Fruit fly (Drosophila melanogaster) whole organism, prepupa: ENCODE results near the gene CG3347.

Source experiments
- Blimp-1 ChIP-seq: fragments of 200-800 bp; sonication (Bioruptor generic); optimal IDR thresholded peaks from 3 replicates; lab custom pipeline; 2017; ENCODE audit warnings: missing biosample characterization, missing genetic modification characterization, mild to moderate bottlenecking, moderate library complexity, missing genetic modification reagents
- CG10631 ChIP-seq: fragments of 200-800 bp; sonication (Bioruptor generic); optimal IDR thresholded peaks from 2 replicates; lab custom pipeline; 2016; ENCODE audit warnings: missing biosample characterization, missing genetic modification characterization
- CG10669 ChIP-seq: fragments of 200-800 bp; sonication (Bioruptor generic); optimal IDR thresholded peaks from 3 replicates; lab custom pipeline; 2018; ENCODE audit warnings: missing biosample characterization, mild to moderate bottlenecking, missing genetic modification characterization, moderate library complexity
- CG11294 ChIP-seq: fragments of 200-800 bp; sonication (Bioruptor generic); IDR thresholded peaks from 2 replicates; pipeline ENCODE4 v1.3.6; 2022; ENCODE audit warnings: missing biosample characterization, missing genetic modification characterization
- CG11762 ChIP-seq: fragments of 200-800 bp; sonication (Bioruptor generic); optimal IDR thresholded peaks from 3 replicates; lab custom pipeline; 2016; ENCODE audit warnings: missing biosample characterization, missing genetic modification characterization; ENCODE audit not compliant: insufficient read depth
- CG11902 ChIP-seq: fragments of 200-800 bp; sonication (Bioruptor generic); optimal IDR thresholded peaks from 3 replicates; lab custom pipeline; 2016; ENCODE audit warnings: missing biosample characterization, missing genetic modification characterization
- CG15336 ChIP-seq: fragments of 200-800 bp; sonication (Bioruptor generic); IDR thresholded peaks from 2 replicates; pipeline ENCODE4 v1.3.6; 2022; ENCODE audit warnings: missing biosample characterization, missing genetic modification characterization
- CG16779 ChIP-seq: fragments of 200-800 bp; sonication (Bioruptor generic); optimal IDR thresholded peaks from 3 replicates; lab custom pipeline; 2017; ENCODE audit warnings: missing biosample characterization, mild to moderate bottlenecking, missing genetic modification characterization
- CG3032 ChIP-seq: fragments of 200-800 bp; optimal IDR thresholded peaks from 2 replicates; lab custom pipeline; 2019; ENCODE audit warnings: missing biosample characterization, mild to moderate bottlenecking, missing genetic modification characterization, moderate library complexity
- CG32006 ChIP-seq: fragments of 200-800 bp; sonication (Bioruptor generic); optimal IDR thresholded peaks from 3 replicates; lab custom pipeline; 2017; ENCODE audit warnings: missing biosample characterization, mild to moderate bottlenecking, missing genetic modification characterization
- CG34406 ChIP-seq: fragments of 200-800 bp; sonication (Bioruptor generic); optimal IDR thresholded peaks from 3 replicates; lab custom pipeline; 2016; ENCODE audit warnings: missing biosample characterization, missing genetic modification characterization
- CG4318 ChIP-seq: fragments of 200-800 bp; sonication (Bioruptor generic); optimal IDR thresholded peaks from 3 replicates; lab custom pipeline; 2017; ENCODE audit warnings: missing biosample characterization, mild to moderate bottlenecking, missing genetic modification characterization
- CG6163 ChIP-seq: fragments of 200-800 bp; sonication (Bioruptor generic); IDR thresholded peaks from 3 replicates; pipeline ENCODE4 v1.3.6; 2022; ENCODE audit warnings: missing biosample characterization, missing genetic modification characterization
- CG6276 ChIP-seq: fragments of 200-800 bp; sonication (Bioruptor generic); optimal IDR thresholded peaks from 2 replicates; lab custom pipeline; 2017; ENCODE audit warnings: missing biosample characterization, mild to moderate bottlenecking, missing genetic modification characterization
- CG6792 ChIP-seq: fragments of 200-800 bp; sonication (Bioruptor generic); optimal IDR thresholded peaks from 3 replicates; lab custom pipeline; 2016; ENCODE audit warnings: missing biosample characterization, missing genetic modification characterization
- CG6808 ChIP-seq: fragments of 200-800 bp; sonication (Bioruptor generic); optimal IDR thresholded peaks from 3 replicates; lab custom pipeline; 2017; ENCODE audit warnings: missing biosample characterization, missing genetic modification characterization, mild to moderate bottlenecking, moderate library complexity, missing genetic modification reagents
- CG6854 ChIP-seq: fragments of 200-800 bp; sonication (Bioruptor generic); optimal IDR thresholded peaks from 2 replicates; lab custom pipeline; 2017; ENCODE audit warnings: missing biosample characterization, mild to moderate bottlenecking, missing genetic modification characterization
- CG7368 ChIP-seq: fragments of 200-800 bp; sonication (Bioruptor generic); optimal IDR thresholded peaks from 3 replicates; lab custom pipeline; 2016; ENCODE audit warnings: missing biosample characterization, missing genetic modification characterization
- CG8119 ChIP-seq: fragments of 200-800 bp; sonication (Bioruptor generic); IDR thresholded peaks from 3 replicates; pipeline ENCODE4 v1.3.6; 2022; ENCODE audit warnings: missing biosample characterization, missing genetic modification characterization
- CG8319 ChIP-seq: fragments of 200-800 bp; sonication (Bioruptor generic); optimal IDR thresholded peaks from 3 replicates; lab custom pipeline; 2016; ENCODE audit warnings: missing biosample characterization, missing genetic modification characterization
- CG9139 ChIP-seq: fragments of 200-800 bp; sonication (Bioruptor generic); optimal IDR thresholded peaks from 3 replicates; lab custom pipeline; 2017; ENCODE audit warnings: missing biosample characterization, mild to moderate bottlenecking, missing genetic modification characterization
- Eip75B ChIP-seq: fragments of 200-800 bp; sonication (Bioruptor generic); optimal IDR thresholded peaks from 3 replicates; lab custom pipeline; 2016; ENCODE audit warnings: missing biosample characterization, missing genetic modification characterization
- Eip93F ChIP-seq: fragments of 200-800 bp; sonication (Bioruptor generic); optimal IDR thresholded peaks from 2 replicates; lab custom pipeline; 2016; ENCODE audit warnings: missing biosample characterization, mild to moderate bottlenecking, missing genetic modification characterization
- Ets21C ChIP-seq: fragments of 200-800 bp; sonication (Bioruptor generic); optimal IDR thresholded peaks from 3 replicates; lab custom pipeline; 2016; ENCODE audit warnings: missing biosample characterization, missing genetic modification characterization
- Ets96B ChIP-seq: fragments of 200-800 bp; optimal IDR thresholded peaks from 2 replicates; lab custom pipeline; 2019; ENCODE audit warnings: missing biosample characterization, mild to moderate bottlenecking, missing genetic modification characterization, moderate library complexity
- Gug ChIP-seq: fragments of 200-800 bp; sonication (Bioruptor generic); IDR thresholded peaks from 2 replicates; pipeline ENCODE4 v1.3.6; 2022; ENCODE audit warnings: missing biosample characterization, missing genetic modification characterization
- Hr39 ChIP-seq: fragments of 200-800 bp; sonication (Bioruptor generic); optimal IDR thresholded peaks from 2 replicates; lab custom pipeline; 2016; ENCODE audit warnings: missing biosample characterization, missing genetic modification characterization
- Hr4 ChIP-seq: fragments of 200-800 bp; sonication (Bioruptor generic); optimal IDR thresholded peaks from 3 replicates; lab custom pipeline; 2016; ENCODE audit warnings: missing biosample characterization, missing genetic modification characterization
- Lpt ChIP-seq: fragments of 200-800 bp; sonication (Bioruptor generic); optimal IDR thresholded peaks from 3 replicates; lab custom pipeline; 2016; ENCODE audit warnings: missing biosample characterization, missing genetic modification characterization
- Met ChIP-seq: fragments of 200-800 bp; sonication (Bioruptor generic); optimal IDR thresholded peaks from 3 replicates; lab custom pipeline; 2016; ENCODE audit warnings: missing biosample characterization, missing genetic modification characterization
- OdsH ChIP-seq: fragments of 200-800 bp; sonication (Bioruptor generic); optimal IDR thresholded peaks from 3 replicates; lab custom pipeline; 2016; ENCODE audit warnings: missing biosample characterization, missing genetic modification characterization
- Smox ChIP-seq: fragments of 200-800 bp; sonication (Bioruptor generic); optimal IDR thresholded peaks from 3 replicates; lab custom pipeline; 2016; ENCODE audit warnings: missing biosample characterization, missing genetic modification characterization
- Sox102F ChIP-seq: fragments of 200-800 bp; sonication (Bioruptor generic); optimal IDR thresholded peaks from 2 replicates; lab custom pipeline; 2016; ENCODE audit warnings: missing biosample characterization, mild to moderate bottlenecking, missing genetic modification characterization
- achi ChIP-seq: fragments of 200-800 bp; sonication (Bioruptor generic); optimal IDR thresholded peaks from 3 replicates; lab custom pipeline; 2016; ENCODE audit warnings: missing biosample characterization, missing genetic modification characterization
- acj6 ChIP-seq: fragments of 200-800 bp; sonication (Bioruptor generic); optimal IDR thresholded peaks from 3 replicates; lab custom pipeline; 2016; ENCODE audit warnings: missing biosample characterization, missing genetic modification characterization
- cyc ChIP-seq: fragments of 200-800 bp; sonication (Bioruptor generic); optimal IDR thresholded peaks from 3 replicates; lab custom pipeline; 2016; ENCODE audit warnings: missing biosample characterization, missing genetic modification characterization
- dac ChIP-seq: fragments of 200-800 bp; sonication (Bioruptor generic); optimal IDR thresholded peaks from 2 replicates; lab custom pipeline; 2017; ENCODE audit warnings: missing biosample characterization, mild to moderate bottlenecking, missing genetic modification characterization
- eg ChIP-seq: fragments of 200-800 bp; sonication (Bioruptor generic); IDR thresholded peaks from 3 replicates; pipeline ENCODE4 v1.3.6; 2022; ENCODE audit warnings: missing biosample characterization, missing genetic modification characterization
- esn ChIP-seq: fragments of 200-800 bp; sonication (Bioruptor generic); optimal IDR thresholded peaks from 2 replicates; lab custom pipeline; 2016; ENCODE audit warnings: missing biosample characterization, mild to moderate bottlenecking, missing genetic modification characterization, moderate library complexity
- fd59A ChIP-seq: fragments of 200-800 bp; sonication (Bioruptor generic); optimal IDR thresholded peaks from 2 replicates; lab custom pipeline; 2017; ENCODE audit warnings: missing biosample characterization, mild to moderate bottlenecking, missing genetic modification characterization, missing genetic modification reagents
- fd85E ChIP-seq: fragments of 200-800 bp; sonication (Bioruptor generic); optimal IDR thresholded peaks from 3 replicates; lab custom pipeline; 2016; ENCODE audit warnings: missing biosample characterization, missing genetic modification characterization
- net ChIP-seq: fragments of 200-800 bp; sonication (Bioruptor generic); optimal IDR thresholded peaks from 3 replicates; lab custom pipeline; 2016; ENCODE audit warnings: missing biosample characterization, missing genetic modification characterization
- pdm3 ChIP-seq: fragments of 200-800 bp; sonication (Bioruptor generic); optimal IDR thresholded peaks from 3 replicates; lab custom pipeline; 2016; ENCODE audit warnings: missing biosample characterization, missing genetic modification characterization
- salr ChIP-seq, 2 experiments: fragments of 200-800 bp; sonication (Bioruptor generic); optimal IDR thresholded peaks; 3 replicates each; lab custom pipeline; 2016 to 2018; ENCODE audit warnings: missing biosample characterization in 2 of 2, missing genetic modification characterization in 2 of 2, mild to moderate bottlenecking in 1 of 2
- spab ChIP-seq: fragments of 200-800 bp; sonication (Bioruptor generic); optimal IDR thresholded peaks from 2 replicates; lab custom pipeline; 2017; ENCODE audit warnings: missing biosample characterization, mild to moderate bottlenecking, missing genetic modification characterization, missing genetic modification reagents
- ss ChIP-seq, 2 experiments: fragments of 200-800 bp; sonication (Bioruptor generic); optimal IDR thresholded peaks; 2 replicates in 1 of 2; 3 replicates in 1 of 2; lab custom pipeline; 2017 to 2018; ENCODE audit warnings: mild to moderate bottlenecking in 2 of 2, missing biosample characterization in 2 of 2, missing genetic modification characterization in 2 of 2, moderate library complexity in 1 of 2
- topi ChIP-seq: fragments of 200-800 bp; sonication (Bioruptor generic); optimal IDR thresholded peaks from 3 replicates; lab custom pipeline; 2016; ENCODE audit warnings: missing biosample characterization, missing genetic modification characterization
- vri ChIP-seq: fragments of 200-800 bp; sonication (Bioruptor generic); optimal IDR thresholded peaks from 3 replicates; lab custom pipeline; 2016; ENCODE audit warnings: missing biosample characterization, mild to moderate bottlenecking, missing genetic modification characterization

Gene CG3347

dm6 chr2L:3301058-3301457 is 31.8 kb downstream of the CG3347 start:
- no peak for TF ChIP-seq Smox
- TF ChIP-seq CG6163, result no peak
- TF ChIP-seq esn (GFP tag; lab: Kevin White, UChicago), result no peak
- TF ChIP-seq CG8319, result no peak
- TF ChIP-seq CG11294 (GFP tag; lab: Robert Waterston, UW), result no peak
- TF ChIP-seq CG9139 (GFP tag; lab: Kevin White, UChicago), result no peak
- no peak for TF ChIP-seq CG3032
- TF ChIP-seq topi (GFP tag; lab: Kevin White, UChicago), result no peak
- no peak for TF ChIP-seq CG11902
- TF ChIP-seq acj6 (GFP tag; lab: Kevin White, UChicago), result no peak
- no peak for TF ChIP-seq vri (GFP tag; lab: Kevin White, UChicago)
- no peak for TF ChIP-seq CG4318 (GFP tag; lab: Kevin White, UChicago)
- no peak for TF ChIP-seq Lpt (GFP tag; lab: Kevin White, UChicago)
- TF ChIP-seq CG11762 (GFP tag; lab: Kevin White, UChicago), result no peak
- TF ChIP-seq CG6792, result no peak
- TF ChIP-seq dac (GFP tag; lab: Kevin White, UChicago), result no peak
- TF ChIP-seq Sox102F (GFP tag; lab: Kevin White, UChicago), result no peak

- TF ChIP-seq CG11294 (GFP tag; lab: Robert Waterston, UW) (peak; percentile 99), CG8319 (peak; percentile 99), CG6276 (GFP tag; lab: Kevin White, UChicago) (peak; percentile 99), Gug (GFP tag; lab: Robert Waterston, UW) (peak; percentile 99), CG10631 (GFP tag; lab: Kevin White, UChicago) (peak; percentile 100), CG3032 (peak; percentile 100), cyc (GFP tag; lab: Kevin White, UChicago) (peak; percentile 100), CG6854 (GFP tag; lab: Kevin White, UChicago) (peak; percentile 99), fd85E (GFP tag; lab: Kevin White, UChicago) (peak; percentile 98), Smox (peak; percentile 99), Ets21C (GFP tag; lab: Kevin White, UChicago) (peak; percentile 99), Ets96B (tag; lab: Kevin White, UChicago) (peak; percentile 100), Hr4 (GFP tag; lab: Kevin White, UChicago) (peak; percentile 100), topi (GFP tag; lab: Kevin White, UChicago) (peak; percentile 100), CG6808 (GFP tag; lab: Kevin White, UChicago) (peak; percentile 99), eg (GFP tag; lab: Robert Waterston, UW) (peak; percentile 100), ss (GFP tag; optimal IDR thresholded peaks at IDR 0.05; lab: Kevin White, UChicago) (peak; percentile 100), spab (peak; percentile 100), Met (GFP tag; lab: Kevin White, UChicago) (peak; percentile 100), OdsH (GFP tag; lab: Kevin White, UChicago) (peak; percentile 100), Eip75B (GFP tag; lab: Kevin White, UChicago) (peak; percentile 100), CG15336 (GFP tag; lab: Robert Waterston, UW) (peak; percentile 99), Blimp-1 (GFP tag; lab: Kevin White, UChicago) (peak; percentile 98), fd59A (GFP tag; lab: Kevin White, UChicago) (peak; percentile 100), net (GFP tag; lab: Kevin White, UChicago) (peak; percentile 100), CG16779 (tag; lab: Kevin White, UChicago) (peak; percentile 99), achi (peak; percentile 99), vri (GFP tag; lab: Kevin White, UChicago) (peak; percentile 99), pdm3 (GFP tag; lab: Kevin White, UChicago) (peak; percentile 100), Hr39 (GFP tag; lab: Kevin White, UChicago) (peak; percentile 100), CG34406 (GFP tag; lab: Kevin White, UChicago) (peak; percentile 99), Eip93F (GFP tag; lab: Kevin White, UChicago) (peak; percentile 98), CG32006 (GFP tag; lab: Kevin White, UChicago) (peak; percentile 100), CG11762 (GFP tag; lab: Kevin White, UChicago) (peak; percentile 100), CG7368 (GFP tag; lab: Kevin White, UChicago) (peak; percentile 100), CG10669 (GFP tag; lab: Kevin White, UChicago) (peak; percentile 100), salr (GFP tag; optimal IDR thresholded peaks at IDR 0.05; lab: Kevin White, UChicago) (peak; percentile 99 to 100), CG8119 (GFP tag; lab: Robert Waterston, UW) (peak; percentile 99)
Measured at dm6 chr2L:3301755-3302499, 32.7 kb downstream of the CG3347 start.
